Fruit fly (Drosophila melanogaster): Measurements from ENCODE around the gene lost.

- TF ChIP-seq cnc (optimal IDR thresholded peaks at IDR 0.05) = no peak
- TF ChIP-seq CG5204 (GFP tag; optimal IDR thresholded peaks at IDR 0.05) = no peak
- TF ChIP-seq tj (GFP tag; optimal IDR thresholded peaks at IDR 0.05) = no peak
- no peak for TF ChIP-seq kay (GFP tag; ENCODE audit: borderline replicate concordance)
- TF ChIP-seq CG1620 (GFP tag; optimal IDR thresholded peaks at IDR 0.05) = no peak
- no peak for TF ChIP-seq cic (GFP tag; optimal IDR thresholded peaks at IDR 0.05)
- no peak for TF ChIP-seq CG7101 (tag; optimal IDR thresholded peaks at IDR 0.05)
- TF ChIP-seq Clk (GFP tag; optimal IDR thresholded peaks at IDR 0.05) = no peak
- no peak for TF ChIP-seq CG12768 (GFP tag; optimal IDR thresholded peaks at IDR 0.05)
- no peak for TF ChIP-seq Hr96 (GFP tag; optimal IDR thresholded peaks at IDR 0.05)
- TF ChIP-seq Crg-1 (GFP tag; optimal IDR thresholded peaks at IDR 0.05) = no peak
- no peak for TF ChIP-seq pad (GFP tag; optimal IDR thresholded peaks at IDR 0.05)
- no peak for TF ChIP-seq CG14711 (tag; optimal IDR thresholded peaks at IDR 0.05)
- no peak for TF ChIP-seq Mnt (GFP tag; optimal IDR thresholded peaks at IDR 0.05)
These were observed 34.9 kb downstream of the lost start for dm6 chr3R:4437817-4438216.
